Worm (Caenorhabditis elegans) whole organism, L4/young adult: ENCODE results near the gene fntb-1.

Experiments
- W03F9.2 ChIP-seq: fragments of 150-350 bp; optimal IDR thresholded peaks from 2 replicates; lab custom pipeline; 2014; ENCODE audit warnings: missing biosample characterization, missing genetic modification characterization
- dao-5 ChIP-seq: sonication (generic microtip); optimal IDR thresholded peaks from 2 replicates; lab custom pipeline; 2016; ENCODE audit warnings: missing genotype, missing genetic modification characterization, moderate library complexity, missing compliant biosample characterization
- him-1 ChIP-seq: sonication (generic microtip); optimal IDR thresholded peaks from 2 replicates; lab custom pipeline; 2016; ENCODE audit warnings: missing genotype, missing genetic modification reagents, missing genetic modification characterization, missing compliant biosample characterization

The fntb-1 gene

DNA sequence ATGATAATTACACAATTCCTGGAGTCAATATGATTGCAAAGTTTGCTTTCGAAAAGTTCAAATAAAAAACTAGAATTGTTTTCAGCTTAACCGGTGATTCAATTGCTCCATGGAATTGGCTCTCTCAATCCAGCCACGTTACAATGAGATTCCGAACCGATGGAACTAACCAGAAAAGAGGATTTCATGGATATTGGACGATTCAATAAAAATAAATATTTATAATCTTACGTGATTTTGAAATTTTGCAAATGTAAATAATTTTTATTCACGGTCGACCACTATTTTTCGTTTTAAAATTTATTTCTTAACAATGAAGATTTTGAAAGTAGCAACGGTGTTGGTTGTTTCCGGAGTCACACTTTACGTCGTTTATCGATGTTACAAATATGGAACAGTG, 34.5 kb downstream of the fntb-1 start, which contains the start of gene R02D5.10:
R02D5.10 (plus strand) TSS at position 301 of the 400 bp plus-strand sequence.
- TF ChIP-seq W03F9.2 (tag; lab: Kevin White, UChicago) (no peak), him-1 (tag; lab: Kevin White, UChicago) (no peak), dao-5 (tag; lab: Kevin White, UChicago) (no peak)

DNA sequence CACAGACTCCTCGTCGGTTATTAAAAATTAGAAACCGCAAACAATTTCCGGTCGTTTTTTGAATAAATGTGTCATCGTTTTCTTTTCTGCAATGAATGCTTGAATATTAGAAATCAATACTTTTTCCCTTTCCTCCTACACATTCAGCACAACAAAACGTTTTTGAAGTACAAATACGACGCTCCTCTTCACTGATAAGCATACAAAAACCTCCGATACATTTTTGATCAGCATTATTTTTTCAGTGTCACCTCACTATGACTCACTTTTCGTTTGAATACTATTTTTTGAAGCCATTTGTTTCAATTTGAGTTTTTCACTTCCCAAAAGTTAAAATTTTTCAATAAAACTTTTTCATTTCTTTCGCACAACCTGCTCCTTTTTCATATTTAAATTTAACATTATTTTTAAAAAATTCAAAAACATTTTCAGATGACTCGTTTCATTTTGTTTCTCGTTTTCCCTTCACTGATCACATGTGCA, 35.3 kb downstream of the fntb-1 start, which contains the start of gene R02D5.3:
R02D5.3 (plus strand) TSS at position 433 of the 483 bp plus-strand sequence.
- TF ChIP-seq W03F9.2 (tag; lab: Kevin White, UChicago) (no peak), dao-5 (tag; lab: Kevin White, UChicago) (no peak), him-1 (tag; lab: Kevin White, UChicago) (no peak)

- TF ChIP-seq dao-5 (tag; lab: Kevin White, UChicago) (no peak), W03F9.2 (tag; lab: Kevin White, UChicago) (no peak), him-1 (tag; lab: Kevin White, UChicago) (no peak)
Observed at ce11 chrV:14484582-14484981, 37.1 kb downstream of the fntb-1 start, which contains the start of gene R02D5.4. Gene R02D5.4, minus strand, starts transcription at chrV:14484682.

DNA sequence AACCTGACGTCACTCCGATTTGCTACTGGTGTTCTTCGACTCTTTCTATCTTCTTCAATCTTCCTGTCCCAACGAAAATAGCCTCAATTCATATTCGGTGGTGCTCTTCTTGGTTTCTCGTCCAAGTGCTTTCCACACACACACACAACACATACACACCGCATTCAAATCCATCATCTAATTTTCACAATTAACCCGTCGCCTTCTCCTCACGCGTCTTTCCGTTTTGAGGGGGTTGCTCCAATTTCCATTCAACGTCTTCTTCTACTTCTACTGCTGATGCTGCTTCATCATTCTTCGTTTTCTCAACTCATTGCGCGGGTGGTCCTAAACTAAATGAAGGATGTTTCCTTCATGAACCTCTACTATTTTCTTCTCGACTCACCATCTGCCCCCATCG, 43.6 kb downstream of the fntb-1 start:
- TF ChIP-seq W03F9.2 (tag; lab: Kevin White, UChicago): no peak
- TF ChIP-seq him-1 (tag; lab: Kevin White, UChicago): no peak
- TF ChIP-seq dao-5 (tag; lab: Kevin White, UChicago): no peak

DNA sequence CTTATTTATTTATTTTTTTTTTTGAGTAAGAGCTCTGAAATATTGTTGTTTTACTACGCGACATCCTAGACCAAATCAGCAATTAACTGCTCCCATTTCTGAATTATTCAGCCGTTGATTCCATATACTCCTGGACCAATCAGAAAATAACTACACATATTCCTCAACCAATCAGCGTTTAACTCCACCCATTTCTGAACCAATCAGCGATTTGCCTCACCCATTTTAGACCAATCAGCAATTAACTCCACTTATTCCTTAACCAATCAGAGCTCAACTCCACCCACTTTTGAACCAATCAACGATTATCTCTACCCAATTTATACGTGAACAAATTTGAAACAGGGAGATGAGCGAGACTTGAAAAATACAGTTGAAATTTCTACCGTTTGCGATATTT, 46.2 kb downstream of the fntb-1 start:
- no peak for TF ChIP-seq him-1 (tag; lab: Kevin White, UChicago)
- TF ChIP-seq W03F9.2 (tag; lab: Kevin White, UChicago): no peak
- TF ChIP-seq dao-5 (tag; lab: Kevin White, UChicago): no peak

ce11 chrV:14495493-14495892, 48.0 kb downstream of the fntb-1 start:
- TF ChIP-seq dao-5 (tag; lab: Kevin White, UChicago) (no peak), W03F9.2 (tag; lab: Kevin White, UChicago) (no peak), him-1 (tag; lab: Kevin White, UChicago) (no peak)

DNA sequence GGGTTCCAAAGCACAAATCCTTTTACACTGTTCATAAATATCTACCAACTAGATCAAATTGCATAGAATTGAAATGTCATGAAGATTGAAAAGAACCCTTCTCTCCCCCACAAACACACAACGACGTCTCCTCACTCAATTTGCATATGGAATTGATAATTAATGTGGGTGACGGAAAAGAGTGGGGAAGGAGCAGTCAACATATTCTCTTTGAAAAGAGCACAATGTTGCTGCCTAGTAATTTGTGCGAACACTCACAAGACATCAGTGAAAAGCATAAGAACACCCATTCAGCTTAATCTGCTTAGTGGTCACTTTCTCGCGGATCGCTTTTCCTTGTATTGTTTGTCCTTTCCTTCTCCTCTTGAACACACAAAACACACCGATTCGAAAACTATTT, 49.0 kb downstream of the fntb-1 start:
- TF ChIP-seq dao-5 (tag; lab: Kevin White, UChicago) (no peak), W03F9.2 (tag; lab: Kevin White, UChicago) (no peak), him-1 (tag; lab: Kevin White, UChicago) (no peak)

DNA sequence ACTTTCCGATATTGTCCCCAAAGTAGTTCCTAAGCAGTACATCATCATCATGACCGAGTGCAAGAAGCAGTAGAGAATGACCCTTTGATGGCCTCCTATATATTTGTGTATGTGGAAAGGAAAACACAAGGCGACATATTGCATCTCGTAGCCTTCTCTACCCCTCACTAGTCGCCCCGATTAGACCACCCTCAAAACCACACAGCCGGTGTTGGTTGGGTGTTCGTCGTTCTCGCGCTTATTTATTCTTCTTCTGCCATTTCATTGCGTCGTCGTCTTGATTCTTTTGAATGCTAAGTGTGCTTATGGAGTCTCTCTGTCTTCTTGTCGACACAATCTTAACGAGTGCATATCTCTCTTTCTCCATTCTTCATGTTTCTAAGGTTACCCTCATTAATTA, 50.8 kb downstream of the fntb-1 start:
- no peak for TF ChIP-seq him-1 (tag; lab: Kevin White, UChicago)
- no peak for TF ChIP-seq W03F9.2 (tag; lab: Kevin White, UChicago)
- no peak for TF ChIP-seq dao-5 (tag; lab: Kevin White, UChicago)
